Fruit fly (Drosophila melanogaster): Measurements from ENCODE around the gene CG18558.

DNA sequence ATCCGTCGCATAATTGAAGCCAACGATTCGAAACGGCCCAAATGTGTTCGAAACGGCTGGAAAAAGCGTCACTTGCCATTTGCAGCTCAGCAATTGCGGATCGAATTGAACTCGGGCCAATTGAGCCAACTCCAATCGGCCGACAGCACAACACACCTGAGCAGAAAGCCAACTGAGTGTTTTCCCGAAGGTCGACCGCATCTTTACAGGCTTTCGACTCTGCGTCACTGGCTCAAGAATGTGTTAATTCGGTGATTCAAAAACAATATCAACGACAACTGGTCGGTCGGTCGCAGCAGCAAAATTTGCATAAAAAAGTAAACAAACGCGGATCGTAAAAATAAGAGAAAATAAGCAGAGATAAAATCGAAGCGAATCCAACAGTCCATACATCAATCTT, 4.0 kb downstream of the CG18558 start:
- TF ChIP-seq ranshi (GFP tag; IDR thresholded peaks at IDR 0.05): no peak
- TF ChIP-seq trem (tag; optimal IDR thresholded peaks at IDR 0.05): no peak
- no peak for TF ChIP-seq pzg (GFP tag; optimal IDR thresholded peaks at IDR 0.05)
- no peak for TF ChIP-seq al (GFP tag; IDR thresholded peaks at IDR 0.05)
- no peak for TF ChIP-seq Dip2 (GFP tag; IDR thresholded peaks at IDR 0.05)
- no peak for TF ChIP-seq CG10366 (GFP tag; IDR thresholded peaks at IDR 0.05)
- TF ChIP-seq CG12236 (GFP tag; optimal IDR thresholded peaks at IDR 0.05): no peak
- no peak for TF ChIP-seq NfI (GFP tag; optimal IDR thresholded peaks at IDR 0.05)
